Worm (Caenorhabditis elegans): Measurements from ENCODE around the gene selt-1.2.

The selt-1.2 gene

ce11 chrV:10723181-10723580 is 24.0 kb downstream of the selt-1.2 start (continued):
- TF ChIP-seq skn-1 (tag; optimal IDR thresholded peaks at IDR 0.05) = peak; percentile 51
- peak; percentile 41 for TF ChIP-seq fkh-8 (tag; optimal IDR thresholded peaks at IDR 0.05)
- no peak for TF ChIP-seq unc-30 (tag; optimal IDR thresholded peaks at IDR 0.05)
- no peak for TF ChIP-seq ces-1 (GFP tag; optimal IDR thresholded peaks at IDR 0.05)
- peak; percentile 1 to 11 for TF ChIP-seq lin-35 (GFP tag; optimal IDR thresholded peaks at IDR 0.05)
- no peak for TF ChIP-seq snpc-4 (tag; optimal IDR thresholded peaks at IDR 0.05)
- TF ChIP-seq unc-86 (tag; optimal IDR thresholded peaks at IDR 0.05) = peak; percentile 25
- no peak for TF ChIP-seq nhr-237 (tag; optimal IDR thresholded peaks at IDR 0.05)
- TF ChIP-seq mdl-1 (tag; optimal IDR thresholded peaks at IDR 0.05) = peak in 1 of 2 experiments; percentile 58
- TF ChIP-seq nhr-85 (tag) = peak; percentile 53

DNA sequence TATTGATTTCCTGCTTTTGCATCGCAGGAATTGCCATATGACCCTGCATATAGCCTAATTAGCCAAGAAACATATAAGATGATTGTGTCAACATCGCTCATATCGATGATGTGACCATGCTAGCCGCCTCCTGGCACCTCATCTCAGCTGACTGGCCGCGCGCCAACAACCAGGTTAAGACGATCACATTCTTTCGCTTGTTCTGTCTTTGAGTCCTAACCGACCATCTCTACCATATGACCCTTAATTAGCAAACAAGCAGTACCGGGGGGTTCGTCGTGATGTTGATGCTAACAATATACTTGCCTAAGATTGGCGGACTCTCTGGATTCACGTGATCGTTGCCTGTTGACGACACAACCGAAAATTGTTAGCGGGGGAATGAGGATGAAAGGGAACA is 24.6 kb downstream of the selt-1.2 start:
- TF ChIP-seq mef-2 (tag; optimal IDR thresholded peaks at IDR 0.05) (no peak), ztf-4 (tag; optimal IDR thresholded peaks at IDR 0.05) (peak; percentile 43), efl-1 (optimal IDR thresholded peaks at IDR 0.05) (no peak), efl-1 (GFP tag; optimal IDR thresholded peaks at IDR 0.05 in 1 of 2) (peak in 1 of 2 experiments; percentile 91), dsc-1 (tag; optimal IDR thresholded peaks at IDR 0.05) (no peak), unc-130 (tag; optimal IDR thresholded peaks at IDR 0.05) (peak; percentile 31), unc-62 (GFP tag; optimal IDR thresholded peaks at IDR 0.05) (no peak), pqm-1 (tag; optimal IDR thresholded peaks at IDR 0.05) (no peak), nhr-71 (tag; optimal IDR thresholded peaks at IDR 0.05) (peak; percentile 44), blmp-1 (tag; optimal IDR thresholded peaks at IDR 0.05) (peak; percentile 63), dpl-1 (GFP tag; optimal IDR thresholded peaks at IDR 0.05) (peak in 1 of 3 experiments; percentile 23), lin-13 (GFP tag; optimal IDR thresholded peaks at IDR 0.05) (no peak), elt-3 (tag; optimal IDR thresholded peaks at IDR 0.05) (peak in 1 of 6 experiments; percentile 47), ceh-90 (tag; optimal IDR thresholded peaks at IDR 0.05) (no peak), lin-35 (GFP tag; optimal IDR thresholded peaks at IDR 0.05) (peak in 1 of 2 experiments; percentile 77), tbx-2 (tag; optimal IDR thresholded peaks at IDR 0.05) (peak; percentile 13), nhr-20 (tag; optimal IDR thresholded peaks at IDR 0.05) (peak; percentile 56), snu-23 (GFP tag; optimal IDR thresholded peaks at IDR 0.05) (peak; percentile 17), nhr-85 (tag) (peak; percentile 86), egl-13 (tag; optimal IDR thresholded peaks at IDR 0.05) (no peak), mdl-1 (tag; optimal IDR thresholded peaks at IDR 0.05) (peak in 1 of 2 experiments; percentile 62), ces-1 (GFP tag; optimal IDR thresholded peaks at IDR 0.05) (no peak)

DNA sequence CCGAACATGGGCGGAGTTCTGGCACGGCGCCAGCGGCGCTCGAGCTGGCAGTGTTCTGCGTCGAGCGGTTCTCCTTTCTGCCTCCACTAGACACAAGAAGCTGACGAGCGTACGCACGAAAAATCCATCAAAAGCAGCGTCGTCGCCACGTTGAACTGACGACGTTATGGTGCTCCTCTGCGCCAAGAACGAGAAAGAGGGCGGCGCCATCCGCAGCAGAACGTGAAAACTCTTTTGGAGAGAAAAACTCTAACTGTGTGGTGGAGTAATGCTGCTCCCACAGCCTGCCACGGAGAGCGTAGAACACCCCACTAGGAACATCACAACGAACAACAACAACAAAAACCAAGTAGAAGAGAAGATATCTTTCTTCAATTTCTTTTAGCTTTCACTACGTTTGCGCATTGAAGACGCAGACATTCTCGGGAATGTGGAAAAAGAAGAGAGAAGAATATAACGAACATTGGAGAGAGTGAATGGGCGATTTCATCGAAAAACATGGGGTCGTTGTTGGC is 25.2 kb downstream of the selt-1.2 start:
- no peak for TF ChIP-seq hpl-2 (GFP tag; optimal IDR thresholded peaks at IDR 0.05)
- no peak for TF ChIP-seq mef-2 (tag; optimal IDR thresholded peaks at IDR 0.05)
- no peak for TF ChIP-seq nhr-12 (tag; optimal IDR thresholded peaks at IDR 0.05)
- no peak for TF ChIP-seq efl-1 (optimal IDR thresholded peaks at IDR 0.05)
- no peak for TF ChIP-seq efl-1 (GFP tag; optimal IDR thresholded peaks at IDR 0.05 in 1 of 2)
- TF ChIP-seq nhr-237 (tag; optimal IDR thresholded peaks at IDR 0.05) = no peak
- TF ChIP-seq zip-4 (GFP tag; optimal IDR thresholded peaks at IDR 0.05) = no peak
- no peak for TF ChIP-seq aly-2 (tag; optimal IDR thresholded peaks at IDR 0.05)
- no peak for TF ChIP-seq hlh-17 (GFP tag; optimal IDR thresholded peaks at IDR 0.05; ENCODE audit: borderline replicate concordance)
- TF ChIP-seq sptf-1 (tag; optimal IDR thresholded peaks at IDR 0.05) = no peak
- no peak for TF ChIP-seq lin-15B (tag; optimal IDR thresholded peaks at IDR 0.05)
- peak in 1 of 3 experiments; percentile 3 for TF ChIP-seq ceh-82 (tag; optimal IDR thresholded peaks at IDR 0.05)
- TF ChIP-seq jun-1 (tag; optimal IDR thresholded peaks at IDR 0.05) = no peak
- TF ChIP-seq unc-98 (GFP tag; IDR thresholded peaks at IDR 0.05) = no peak
- no peak for TF ChIP-seq pax-3 (tag; optimal IDR thresholded peaks at IDR 0.05)
- no peak for TF ChIP-seq ceh-8 (GFP tag; optimal IDR thresholded peaks at IDR 0.05)
- no peak for TF ChIP-seq nhr-20 (tag; optimal IDR thresholded peaks at IDR 0.05)
- TF ChIP-seq ztf-4 (tag; optimal IDR thresholded peaks at IDR 0.05) = no peak
- no peak for TF ChIP-seq irx-1 (tag; optimal IDR thresholded peaks at IDR 0.05)
- TF ChIP-seq nhr-85 (tag) = no peak
- TF ChIP-seq sup-37 (GFP tag; optimal IDR thresholded peaks at IDR 0.05) = no peak
- TF ChIP-seq lin-14 (GFP tag; optimal IDR thresholded peaks at IDR 0.05) = peak; percentile 81
- no peak for TF ChIP-seq dpl-1 (GFP tag; optimal IDR thresholded peaks at IDR 0.05)
- peak; percentile 48 for TF ChIP-seq pag-3 (tag; optimal IDR thresholded peaks at IDR 0.05; ENCODE audit: borderline replicate concordance, insufficient read depth)
- TF ChIP-seq snu-23 (GFP tag; optimal IDR thresholded peaks at IDR 0.05) = peak; percentile 20
- no peak for TF ChIP-seq zag-1 (tag; optimal IDR thresholded peaks at IDR 0.05)
- no peak for TF ChIP-seq aha-1 (tag; optimal IDR thresholded peaks at IDR 0.05)
- TF ChIP-seq hlh-4 (tag; optimal IDR thresholded peaks at IDR 0.05) = no peak
- no peak for TF ChIP-seq nhr-28 (tag; optimal IDR thresholded peaks at IDR 0.05)
- TF ChIP-seq efl-3 (GFP tag; optimal IDR thresholded peaks at IDR 0.05) = no peak
- no peak for TF ChIP-seq unc-130 (tag; optimal IDR thresholded peaks at IDR 0.05)

All from whole organism, L1 larva.